Worm (Caenorhabditis elegans): ENCODE data around the gene cest-35.1.

Gene cest-35.1

DNA sequence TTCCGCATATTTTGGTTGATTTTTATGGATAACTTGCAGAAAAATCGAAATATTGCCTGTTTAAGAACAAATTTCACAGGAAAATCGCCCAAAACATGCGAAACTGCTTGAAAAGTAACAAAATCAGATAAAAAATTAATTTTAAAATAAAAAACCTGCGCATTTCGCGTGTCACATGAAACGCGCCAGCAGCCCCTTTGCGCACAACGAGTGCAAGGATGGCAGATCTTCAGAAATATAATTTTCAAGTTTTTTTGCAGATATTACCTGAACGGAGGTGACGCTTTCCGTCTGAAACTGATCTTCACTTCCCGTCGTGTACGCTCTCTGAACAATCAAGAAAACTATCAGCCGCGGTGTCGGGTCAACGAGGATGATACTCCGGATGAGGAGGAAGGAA lies 32.0 kb upstream of the cest-35.1 start:
- no peak for TF ChIP-seq lin-11 (tag; optimal IDR thresholded peaks at IDR 0.05)
- peak; percentile 34 for TF ChIP-seq mab-5 (tag; optimal IDR thresholded peaks at IDR 0.05)
- TF ChIP-seq mbf-1 (tag; optimal IDR thresholded peaks at IDR 0.05): no peak
- peak; percentile 2 for TF ChIP-seq fos-1 (tag; optimal IDR thresholded peaks at IDR 0.05)
- no peak for TF ChIP-seq nhr-77 (tag; optimal IDR thresholded peaks at IDR 0.05)
- no peak for TF ChIP-seq nhr-10 (tag; optimal IDR thresholded peaks at IDR 0.05)
- TF ChIP-seq ztf-11 (tag; optimal IDR thresholded peaks at IDR 0.05): no peak
- TF ChIP-seq dmd-4 (tag; optimal IDR thresholded peaks at IDR 0.05): no peak
- no peak for TF ChIP-seq nhr-11 (tag; optimal IDR thresholded peaks at IDR 0.05)
- no peak for TF ChIP-seq nhr-129 (tag; optimal IDR thresholded peaks at IDR 0.05)
- peak; percentile 57 for TF ChIP-seq nhr-25 (tag; optimal IDR thresholded peaks at IDR 0.05)
- TF ChIP-seq blmp-1 (tag; optimal IDR thresholded peaks at IDR 0.05; ENCODE audit: insufficient read depth): no peak
- no peak for TF ChIP-seq Y55F3AM.14 (GFP tag; optimal IDR thresholded peaks at IDR 0.05)
- no peak for TF ChIP-seq unc-39 (tag; optimal IDR thresholded peaks at IDR 0.05)
- peak; percentile 53 for TF ChIP-seq F13H6.1 (tag; optimal IDR thresholded peaks at IDR 0.05)
- TF ChIP-seq R02D3.7 (tag; optimal IDR thresholded peaks at IDR 0.05): no peak
- peak; percentile 77 for TF ChIP-seq gmeb-1 (tag; optimal IDR thresholded peaks at IDR 0.05)
- no peak for TF ChIP-seq nhr-12 (tag; optimal IDR thresholded peaks at IDR 0.05)
- TF ChIP-seq ZK546.5 (tag; optimal IDR thresholded peaks at IDR 0.05): no peak
- TF ChIP-seq skn-1 (tag; optimal IDR thresholded peaks at IDR 0.05): no peak
- TF ChIP-seq nhr-237 (tag; optimal IDR thresholded peaks at IDR 0.05): no peak
- no peak for TF ChIP-seq ztf-1 (GFP tag; conservative IDR thresholded peaks at IDR 0.05)
- no peak for TF ChIP-seq egl-27 (tag; optimal IDR thresholded peaks at IDR 0.05)
- no peak for TF ChIP-seq elt-3 (tag; optimal IDR thresholded peaks at IDR 0.05)
- peak; percentile 38 for TF ChIP-seq crh-2 (tag; optimal IDR thresholded peaks at IDR 0.05)
- TF ChIP-seq ama-1 (optimal IDR thresholded peaks at IDR 0.05): no peak
- TF ChIP-seq peb-1 (tag; optimal IDR thresholded peaks at IDR 0.05): no peak
- TF ChIP-seq lsy-2 (tag; optimal IDR thresholded peaks at IDR 0.05): peak; percentile 59 to 70
- TF ChIP-seq snpc-4 (tag; optimal IDR thresholded peaks at IDR 0.05): no peak
- no peak for TF ChIP-seq lin-39 (tag; optimal IDR thresholded peaks at IDR 0.05)
- TF ChIP-seq ceh-82 (tag; optimal IDR thresholded peaks at IDR 0.05): no peak
- TF ChIP-seq lin-13 (GFP tag; optimal IDR thresholded peaks at IDR 0.05): peak; percentile 24
- no peak for TF ChIP-seq ceh-16 (tag; optimal IDR thresholded peaks at IDR 0.05)
- no peak for TF ChIP-seq mdl-1 (tag; optimal IDR thresholded peaks at IDR 0.05)
- peak; percentile 24 for TF ChIP-seq sem-4 (tag; optimal IDR thresholded peaks at IDR 0.05)
- TF ChIP-seq elt-1 (tag; optimal IDR thresholded peaks at IDR 0.05): no peak
- TF ChIP-seq unc-55 (GFP tag; optimal IDR thresholded peaks at IDR 0.05): peak; percentile 52
- TF ChIP-seq alr-1 (tag; optimal IDR thresholded peaks at IDR 0.05): no peak
- TF ChIP-seq sma-3 (GFP tag; optimal IDR thresholded peaks at IDR 0.05): no peak
- TF ChIP-seq unc-62 (GFP tag; optimal IDR thresholded peaks at IDR 0.05): no peak
- no peak for TF ChIP-seq ztf-4 (tag; optimal IDR thresholded peaks at IDR 0.05)
- TF ChIP-seq sma-9 (GFP tag; optimal IDR thresholded peaks at IDR 0.05): peak; percentile 41
- TF ChIP-seq sma-9 (tag; optimal IDR thresholded peaks at IDR 0.05): no peak
- TF ChIP-seq nhr-21 (tag; optimal IDR thresholded peaks at IDR 0.05): no peak
- no peak for TF ChIP-seq nhr-23 (tag; optimal IDR thresholded peaks at IDR 0.05)
- peak; percentile 58 for TF ChIP-seq C34F6.9 (tag; optimal IDR thresholded peaks at IDR 0.05)
- TF ChIP-seq aly-2 (tag; optimal IDR thresholded peaks at IDR 0.05): no peak
- no peak for TF ChIP-seq nhr-6 (tag; optimal IDR thresholded peaks at IDR 0.05)
- no peak for TF ChIP-seq zag-1 (tag; optimal IDR thresholded peaks at IDR 0.05)

DNA sequence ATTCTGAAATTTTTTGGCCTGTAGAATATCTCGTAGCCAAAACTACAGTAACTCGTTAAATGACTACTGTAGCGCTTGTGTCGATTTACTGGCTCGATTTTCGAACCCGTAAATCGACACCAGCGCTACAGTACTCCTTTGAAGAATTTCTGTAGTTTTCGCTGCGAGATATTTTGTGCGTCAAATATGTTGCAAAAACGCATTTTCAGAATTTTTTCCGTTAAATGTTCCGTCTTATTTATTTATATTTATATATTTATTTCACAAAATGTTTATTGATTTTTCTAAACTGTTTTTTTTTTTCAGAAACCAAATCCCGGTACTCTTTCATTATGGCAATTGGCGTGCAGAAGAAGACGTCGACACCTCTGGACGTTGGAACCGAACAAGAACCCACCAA lies 30.8 kb upstream of the cest-35.1 start, which contains the start of gene natc-2:
Gene natc-2, plus strand, starts transcription at position 301 of the 400 bp plus-strand sequence.
- TF ChIP-seq ztf-1 (GFP tag; conservative IDR thresholded peaks at IDR 0.05) (no peak), sma-9 (GFP tag; optimal IDR thresholded peaks at IDR 0.05) (no peak), sma-9 (tag; optimal IDR thresholded peaks at IDR 0.05) (no peak), nhr-11 (tag; optimal IDR thresholded peaks at IDR 0.05) (no peak)
